Fruit fly (Drosophila melanogaster) whole organism, embryonic: ENCODE results near the gene CG14803.

ENCODE experiments used
- CG10267 ChIP-seq: fragments of 200-800 bp; sonication (Bioruptor generic); optimal IDR thresholded peaks from 2 replicates; lab custom pipeline; 2018; ENCODE audit warnings: missing biosample characterization, mild to moderate bottlenecking, missing genetic modification characterization, moderate library complexity
- CG10274 ChIP-seq: fragments of 200-800 bp; sonication (Bioruptor generic); optimal IDR thresholded peaks from 3 replicates; lab custom pipeline; 2017; ENCODE audit warnings: missing biosample characterization, mild to moderate bottlenecking, missing genetic modification characterization
- CG11504 ChIP-seq: fragments of 200-800 bp; sonication (Bioruptor generic); optimal IDR thresholded peaks from 3 replicates; lab custom pipeline; 2019; ENCODE audit warnings: missing biosample characterization, mild to moderate bottlenecking, missing genetic modification characterization, moderate library complexity
- CG11560 ChIP-seq: fragments of 200-800 bp; sonication (Bioruptor generic); IDR thresholded peaks from 3 replicates; pipeline ENCODE4 v1.3.6; 2022; ENCODE audit warnings: missing biosample characterization, missing genetic modification characterization
- CG12219 ChIP-seq: fragments of 200-800 bp; sonication (Bioruptor generic); optimal IDR thresholded peaks from 3 replicates; lab custom pipeline; 2018; ENCODE audit warnings: missing biosample characterization, mild to moderate bottlenecking, missing genetic modification characterization
- CG12299 ChIP-seq: fragments of 200-800 bp; sonication (Bioruptor generic); optimal IDR thresholded peaks from 2 replicates; lab custom pipeline; 2018; ENCODE audit warnings: missing biosample characterization, mild to moderate bottlenecking, missing genetic modification characterization
- CG13287 ChIP-seq: fragments of 200-800 bp; sonication (Bioruptor generic); IDR thresholded peaks from 2 replicates; pipeline ENCODE4 v1.3.6; 2022; ENCODE audit warnings: missing biosample characterization, missing genetic modification characterization; ENCODE audit not compliant: partially characterized antibody
- CG14050 ChIP-seq: fragments of 200-800 bp; sonication (Bioruptor generic); IDR thresholded peaks from 3 replicates; pipeline ENCODE4 v1.3.6; 2022; ENCODE audit warnings: missing biosample characterization, missing genetic modification characterization
- CG1603 ChIP-seq: fragments of 200-800 bp; sonication (Bioruptor generic); optimal IDR thresholded peaks from 2 replicates; lab custom pipeline; 2019; ENCODE audit warnings: missing biosample characterization, mild to moderate bottlenecking, missing genetic modification characterization, moderate library complexity
- CG1647 ChIP-seq: fragments of 200-800 bp; sonication (Bioruptor generic); optimal IDR thresholded peaks from 3 replicates; lab custom pipeline; 2016; ENCODE audit warnings: missing biosample characterization, missing genetic modification characterization
- CG16863 ChIP-seq: fragments of 200-800 bp; sonication (Bioruptor generic); optimal IDR thresholded peaks from 3 replicates; lab custom pipeline; 2016; ENCODE audit warnings: missing biosample characterization, missing genetic modification characterization
- CG17612 ChIP-seq: fragments of 200-800 bp; sonication (Bioruptor generic); IDR thresholded peaks from 2 replicates; pipeline ENCODE4 v1.3.6; 2022; ENCODE audit warnings: missing biosample characterization, missing genetic modification characterization
- CG30431 ChIP-seq: fragments of 200-800 bp; sonication (Bioruptor generic); optimal IDR thresholded peaks from 2 replicates; lab custom pipeline; 2017; ENCODE audit warnings: missing biosample characterization, missing genetic modification characterization
- CG32767 ChIP-seq: fragments of 200-800 bp; sonication (Bioruptor generic); IDR thresholded peaks from 2 replicates; pipeline ENCODE4 v1.3.6; 2022; ENCODE audit warnings: missing biosample characterization, missing genetic modification characterization
- CG3838 ChIP-seq: fragments of 200-800 bp; sonication (Bioruptor generic); optimal IDR thresholded peaks from 3 replicates; lab custom pipeline; 2016; ENCODE audit warnings: missing biosample characterization, missing genetic modification characterization
- CG4617 ChIP-seq: fragments of 200-800 bp; sonication (Bioruptor generic); optimal IDR thresholded peaks from 3 replicates; lab custom pipeline; 2016; ENCODE audit warnings: missing biosample characterization, missing genetic modification characterization, borderline replicate concordance
- CG6175 ChIP-seq: fragments of 200-800 bp; sonication (Bioruptor generic); IDR thresholded peaks from 3 replicates; pipeline ENCODE4 v1.3.6; 2022; ENCODE audit warnings: missing biosample characterization, missing genetic modification characterization
- CG9727 ChIP-seq: fragments of 200-800 bp; sonication (Bioruptor generic); optimal IDR thresholded peaks from 3 replicates; lab custom pipeline; 2017; ENCODE audit warnings: missing biosample characterization, mild to moderate bottlenecking, missing genetic modification characterization
- CoRest ChIP-seq: fragments of 200-800 bp; sonication (Bioruptor generic); optimal IDR thresholded peaks from 3 replicates; lab custom pipeline; 2018; ENCODE audit warnings: missing biosample characterization, mild to moderate bottlenecking, missing genetic modification characterization, moderate library complexity
- Ets65A ChIP-seq: fragments of 200-800 bp; sonication (Bioruptor generic); peaks from one replicate; lab custom pipeline; 2016; ENCODE audit warnings: missing biosample characterization, missing genetic modification characterization
- Fer3 ChIP-seq: fragments of 200-800 bp; sonication (Bioruptor generic); optimal IDR thresholded peaks from 2 replicates; lab custom pipeline; 2018; ENCODE audit warnings: missing biosample characterization, mild to moderate bottlenecking, missing genetic modification characterization, moderate library complexity
- HLH4C ChIP-seq: fragments of 200-800 bp; sonication (Bioruptor generic); IDR thresholded peaks from 3 replicates; pipeline ENCODE4 v1.3.6; 2022; ENCODE audit warnings: missing biosample characterization, missing genetic modification characterization; ENCODE audit not compliant: partially characterized antibody
- Hand ChIP-seq: fragments of 200-800 bp; sonication (Bioruptor generic); optimal IDR thresholded peaks from 2 replicates; lab custom pipeline; 2017; ENCODE audit warnings: mild to moderate bottlenecking, missing biosample characterization, missing genetic modification reagents, missing genetic modification characterization
- Hsf ChIP-seq: fragments of 200-800 bp; sonication (Bioruptor generic); optimal IDR thresholded peaks from 3 replicates; lab custom pipeline; 2016; ENCODE audit warnings: missing biosample characterization, missing genetic modification characterization
- Lhr ChIP-seq: fragments of 200-800 bp; sonication (Bioruptor generic); optimal IDR thresholded peaks from 3 replicates; lab custom pipeline; 2017; ENCODE audit warnings: mild to moderate bottlenecking, missing biosample characterization, missing genetic modification reagents, missing genetic modification characterization
- NK7.1 ChIP-seq: fragments of 200-800 bp; sonication (Bioruptor generic); optimal IDR thresholded peaks from 3 replicates; lab custom pipeline; 2016; ENCODE audit warnings: missing biosample characterization, missing genetic modification characterization
- Oli ChIP-seq: fragments of 200-800 bp; sonication (Bioruptor generic); optimal IDR thresholded peaks from 2 replicates; lab custom pipeline; 2018; ENCODE audit warnings: missing biosample characterization, mild to moderate bottlenecking, missing genetic modification characterization, moderate library complexity
- Scr ChIP-seq: fragments of 200-800 bp; sonication (Bioruptor generic); IDR thresholded peaks from 2 replicates; pipeline ENCODE4 v1.3.6; 2022; ENCODE audit warnings: missing biosample characterization, missing genetic modification characterization; ENCODE audit not compliant: partially characterized antibody
- Sin3A ChIP-seq: fragments of >200 bp; optimal IDR thresholded peaks from 2 replicates; lab custom pipeline; 2018
- Six4 ChIP-seq: fragments of 200-800 bp; sonication (Bioruptor generic); optimal IDR thresholded peaks from 2 replicates; lab custom pipeline; 2016; ENCODE audit warnings: missing biosample characterization, missing genetic modification characterization
- Stat92E ChIP-seq, 3 experiments: fragments of >200 bp in 2 of 3; fragments of 200-800 bp in 1 of 3; sonication (Bioruptor generic) in 1 of 3; optimal IDR thresholded peaks; 2 replicates each; lab custom pipeline; 2017 to 2019; ENCODE audit warnings: missing biosample characterization in 3 of 3, missing genetic modification characterization in 3 of 3, mild to moderate bottlenecking in 1 of 3, moderate library complexity in 1 of 3
- Trl ChIP-seq, 3 experiments: fragments of >200 bp in 2 of 3; fragments of 200-800 bp in 1 of 3; sonication (Bioruptor generic) in 1 of 3; optimal IDR thresholded peaks; 2 replicates in 1 of 3; 3 replicates in 2 of 3; lab custom pipeline; 2016 to 2017; ENCODE audit warnings: missing biosample characterization in 1 of 3, missing genetic modification characterization in 1 of 3
- bab2 ChIP-seq: fragments of 200-800 bp; sonication (Bioruptor generic); optimal IDR thresholded peaks from 2 replicates; lab custom pipeline; 2016; ENCODE audit warnings: missing biosample characterization, missing genetic modification characterization
- bbx ChIP-seq: fragments of 200-800 bp; sonication (Bioruptor generic); IDR thresholded peaks from 2 replicates; pipeline ENCODE4 v1.3.6; 2022; ENCODE audit warnings: missing biosample characterization, missing genetic modification characterization; ENCODE audit not compliant: partially characterized antibody
- cg ChIP-seq: fragments of 200-800 bp; sonication (Bioruptor generic); optimal IDR thresholded peaks from 3 replicates; lab custom pipeline; 2019; ENCODE audit warnings: missing biosample characterization, mild to moderate bottlenecking, missing genetic modification characterization, moderate library complexity
- danr ChIP-seq: fragments of 200-800 bp; sonication (Bioruptor generic); IDR thresholded peaks from 2 replicates; pipeline ENCODE4 v1.3.6; 2022; ENCODE audit warnings: missing biosample characterization, missing genetic modification characterization
- dmrt11E ChIP-seq: fragments of 200-800 bp; sonication (Bioruptor generic); optimal IDR thresholded peaks from 3 replicates; lab custom pipeline; 2018; ENCODE audit warnings: missing biosample characterization, mild to moderate bottlenecking, missing genetic modification characterization, moderate library complexity
- fd64A ChIP-seq: fragments of 200-800 bp; sonication (Bioruptor generic); optimal IDR thresholded peaks from 3 replicates; lab custom pipeline; 2018; ENCODE audit warnings: missing biosample characterization, mild to moderate bottlenecking, missing genetic modification characterization
- hkb ChIP-seq, 2 experiments: fragments of 200-800 bp in 1 of 2; fragments of >200 bp in 1 of 2; sonication (Bioruptor generic) in 1 of 2; IDR thresholded peaks in 1 of 2; optimal IDR thresholded peaks in 1 of 2; 2 replicates each; pipeline versions ENCODE4 v1.3.6 to Lab custom; 2017 to 2022; ENCODE audit warnings: missing biosample characterization in 1 of 2, missing genetic modification characterization in 1 of 2
- jigr1 ChIP-seq: fragments of 200-800 bp; sonication (Bioruptor generic); IDR thresholded peaks from 3 replicates; pipeline ENCODE4 v1.3.6; 2022; ENCODE audit warnings: missing biosample characterization, missing genetic modification characterization
- mam ChIP-seq: fragments of 200-800 bp; sonication (Bioruptor generic); optimal IDR thresholded peaks from 3 replicates; lab custom pipeline; 2016; ENCODE audit warnings: missing biosample characterization, missing genetic modification characterization
- nom ChIP-seq: fragments of 200-800 bp; sonication (Bioruptor generic); optimal IDR thresholded peaks from 2 replicates; lab custom pipeline; 2017; ENCODE audit warnings: missing biosample characterization, missing genetic modification characterization, mild to moderate bottlenecking, moderate library complexity, missing genetic modification reagents
- otp ChIP-seq: fragments of 200-800 bp; sonication (Bioruptor generic); IDR thresholded peaks from 3 replicates; pipeline ENCODE4, ENCODE4 v1.3.6; 2022; ENCODE audit warnings: missing biosample characterization, missing genetic modification characterization
- p53 ChIP-seq: fragments of 200-800 bp; sonication (Bioruptor generic); optimal IDR thresholded peaks from 2 replicates; lab custom pipeline; 2016; ENCODE audit warnings: missing biosample characterization, missing genetic modification characterization
- pum ChIP-seq: fragments of 200-800 bp; sonication (Bioruptor generic); optimal IDR thresholded peaks from 2 replicates; lab custom pipeline; 2016; ENCODE audit warnings: missing biosample characterization, missing genetic modification characterization
- sd ChIP-seq: fragments of 200-800 bp; sonication (Bioruptor generic); optimal IDR thresholded peaks from 3 replicates; lab custom pipeline; 2018; ENCODE audit warnings: missing biosample characterization, mild to moderate bottlenecking, missing genetic modification characterization, moderate library complexity
- sens ChIP-seq: fragments of 200-800 bp; sonication (Bioruptor generic); peaks from one replicate; lab custom pipeline; 2016; ENCODE audit warnings: missing biosample characterization, missing genetic modification characterization
- sens-2 ChIP-seq: fragments of 200-800 bp; sonication (Bioruptor generic); IDR thresholded peaks from 2 replicates; pipeline ENCODE4 v1.3.6; 2022; ENCODE audit warnings: missing biosample characterization, missing genetic modification characterization
- tio ChIP-seq: fragments of 200-800 bp; sonication (Bioruptor generic); optimal IDR thresholded peaks from 2 replicates; lab custom pipeline; 2017; ENCODE audit warnings: missing biosample characterization, missing genetic modification characterization, inconsistent platforms

The CG14803 gene

dm6 chrX:1877107-1877736 lies 8.6 kb downstream of the CG14803 start, which contains the start of the genes CG14817 and CG14805 (continued):
- TF ChIP-seq Stat92E (GFP tag; optimal IDR thresholded peaks at IDR 0.05; lab: Kevin White, UChicago) (no peak), Fer3 (peak; percentile 76), CG11560 (no peak), sd (tag; lab: Kevin White, UChicago) (no peak), otp (GFP tag; lab: Robert Waterston, UW) (0 out of 3 replicates have a peak, but pooled peaks have one; percentile 48), nom (peak; percentile 90), mam (GFP tag; lab: Kevin White, UChicago) (no peak), tio (no peak), CoRest (tag; lab: Kevin White, UChicago) (peak; percentile 43), hkb (optimal IDR thresholded peaks at IDR 0.05; lab: Kevin White, UChicago) (no peak), hkb (GFP tag; IDR thresholded peaks at IDR 0.05; lab: Robert Waterston, UW) (peak; percentile 59; the same call in 1 of the 2 replicates), CG10274 (GFP tag; lab: Kevin White, UChicago) (peak; percentile 54), CG14050 (GFP tag; lab: Robert Waterston, UW) (peak; percentile 59; the same call in 2 of the 3 replicates), Lhr (GFP tag; lab: Kevin White, UChicago) (peak; percentile 50), Sin3A (lab: Kevin White, UChicago) (no peak), Oli (tag; lab: Kevin White, UChicago) (peak; percentile 45), CG13287 (peak; percentile 70), CG1647 (GFP tag; lab: Kevin White, UChicago) (peak; percentile 52), CG4617 (GFP tag; lab: Kevin White, UChicago) (peak; percentile 74), Ets65A (GFP tag; lab: Kevin White, UChicago) (peak; percentile 91), fd64A (GFP tag; lab: Kevin White, UChicago) (peak; percentile 73), CG16863 (GFP tag; lab: Kevin White, UChicago) (no peak), CG17612 (GFP tag; lab: Robert Waterston, UW) (no peak), CG6175 (GFP tag; lab: Robert Waterston, UW) (no peak), pum (GFP tag; lab: Kevin White, UChicago) (no peak), bab2 (GFP tag; lab: Kevin White, UChicago) (no peak), CG3838 (no peak), CG10267 (tag; lab: Kevin White, UChicago) (peak; percentile 77), NK7.1 (peak; percentile 2), Scr (GFP tag; lab: Robert Waterston, UW) (peak; percentile 56), sens (GFP tag; lab: Kevin White, UChicago) (peak; percentile 85), CG12219 (GFP tag; lab: Kevin White, UChicago) (peak; percentile 79), CG1603 (no peak), p53 (GFP tag; lab: Kevin White, UChicago) (no peak), sens-2 (GFP tag; lab: Robert Waterston, UW) (peak; percentile 41), CG30431 (GFP tag; lab: Kevin White, UChicago) (peak; percentile 22), dmrt11E (tag; lab: Kevin White, UChicago) (peak; percentile 59), Six4 (GFP tag; lab: Kevin White, UChicago) (peak; percentile 34), danr (no peak), CG9727 (GFP tag; lab: Kevin White, UChicago) (peak; percentile 80), CG12299 (tag; lab: Kevin White, UChicago) (peak; percentile 81), Hand (GFP tag; lab: Kevin White, UChicago) (peak; percentile 68), jigr1 (GFP tag; lab: Robert Waterston, UW) (no peak), CG11504 (no peak), Trl (optimal IDR thresholded peaks at IDR 0.05; lab: Kevin White, UChicago) (no peak), Trl (GFP tag; optimal IDR thresholded peaks at IDR 0.05; lab: Kevin White, UChicago) (peak; percentile 40), cg (GFP tag; lab: Kevin White, UChicago) (no peak), Hsf (peak; percentile 40), CG32767 (no peak), HLH4C (GFP tag; lab: Robert Waterston, UW) (peak; percentile 45; the same call in 2 of the 3 replicates), bbx (peak; percentile 61)
